Worm (Caenorhabditis elegans): Measurements from ENCODE around the gene pssy-2.

Gene pssy-2

ce11 chrIII:13461535-13461934, 10.1 kb upstream of the pssy-2 start:
- TF ChIP-seq ceh-28 (tag; optimal IDR thresholded peaks at IDR 0.05) (no peak), tra-1 (GFP tag; IDR thresholded peaks at IDR 0.05) (no peak), egl-27 (tag; optimal IDR thresholded peaks at IDR 0.05) (no peak), madf-5 (GFP tag; IDR thresholded peaks at IDR 0.05) (no peak), fos-1 (tag; optimal IDR thresholded peaks at IDR 0.05) (no peak), spr-3 (GFP tag; optimal IDR thresholded peaks at IDR 0.05) (no peak)

- TF ChIP-seq ceh-20 (GFP tag; IDR thresholded peaks at IDR 0.05) (no peak), ztf-11 (tag; optimal IDR thresholded peaks at IDR 0.05) (no peak), nhr-10 (tag; optimal IDR thresholded peaks at IDR 0.05) (no peak), skn-1 (tag; optimal IDR thresholded peaks at IDR 0.05) (no peak), snpc-4 (tag; optimal IDR thresholded peaks at IDR 0.05) (no peak), egl-27 (tag; optimal IDR thresholded peaks at IDR 0.05) (no peak), rbr-2 (tag; optimal IDR thresholded peaks at IDR 0.05) (no peak), fkh-10 (GFP tag; optimal IDR thresholded peaks at IDR 0.05) (no peak), daf-8 (GFP tag; IDR thresholded peaks at IDR 0.05) (no peak), ceh-28 (tag; optimal IDR thresholded peaks at IDR 0.05) (no peak), Y75B8A.6 (GFP tag; IDR thresholded peaks at IDR 0.05) (no peak), zip-2 (tag; optimal IDR thresholded peaks at IDR 0.05) (no peak), nhr-11 (tag; optimal IDR thresholded peaks at IDR 0.05) (no peak), saeg-2 (GFP tag; IDR thresholded peaks at IDR 0.05) (no peak), jun-1 (tag; optimal IDR thresholded peaks at IDR 0.05) (no peak)
These were observed 9.4 kb upstream of the pssy-2 start, which contains the start of the genes abcf-2 and T27E9.2 for ce11 chrIII:13462138-13462634. Gene abcf-2 (minus strand): TSS chrIII:13462238. Gene T27E9.2 (minus strand): TSS chrIII:13462584.

ce11 chrIII:13462965-13463783, 8.4 kb upstream of the pssy-2 start, which contains the start of gene ant-1.1:
Gene ant-1.1 (plus strand): TSS chrIII:13463163.
- TF ChIP-seq Y105C5A.15 (GFP tag; IDR thresholded peaks at IDR 0.05) (no peak), T26A8.4 (GFP tag; IDR thresholded peaks at IDR 0.05) (peak; percentile 94), lin-38 (GFP tag; IDR thresholded peaks at IDR 0.05) (peak; percentile 89), zfp-3 (GFP tag; conservative IDR thresholded peaks at IDR 0.05) (peak; percentile 91), hlh-30 (tag; optimal IDR thresholded peaks at IDR 0.05; ENCODE audit: insufficient read depth) (peak; percentile 91), spr-1 (tag; optimal IDR thresholded peaks at IDR 0.05) (peak; percentile 76), php-3 (GFP tag; IDR thresholded peaks at IDR 0.05) (0 out of 2 replicates have a peak, but pooled peaks have one; percentile 36), jun-1 (tag; optimal IDR thresholded peaks at IDR 0.05) (peak; percentile 47), lin-39 (tag; optimal IDR thresholded peaks at IDR 0.05) (no peak), pha-4 (GFP tag; IDR thresholded peaks at IDR 0.05) (peak; percentile 83), pha-4 (tag; optimal IDR thresholded peaks at IDR 0.05) (no peak), snpc-1.2 (GFP tag; IDR thresholded peaks at IDR 0.05) (0 out of 2 replicates have a peak, but pooled peaks have one; percentile 43), nhr-48 (tag; optimal IDR thresholded peaks at IDR 0.05) (peak; percentile 63), F37D6.2 (tag; optimal IDR thresholded peaks at IDR 0.05) (peak; percentile 85), saeg-2 (GFP tag; IDR thresholded peaks at IDR 0.05) (peak; percentile 86), daf-19 (GFP tag; conservative IDR thresholded peaks at IDR 0.05) (peak; percentile 71), zag-1 (tag; optimal IDR thresholded peaks at IDR 0.05) (no peak), ces-1 (GFP tag; optimal IDR thresholded peaks at IDR 0.05) (no peak), zfp-2 (tag; optimal IDR thresholded peaks at IDR 0.05) (peak; percentile 98), nhr-111 (GFP tag; optimal IDR thresholded peaks at IDR 0.05) (no peak), ceh-62 (tag; optimal IDR thresholded peaks at IDR 0.05) (no peak), lin-1 (GFP tag; IDR thresholded peaks at IDR 0.05) (peak; percentile 45; the same call in 1 of the 2 replicates), Y5F2A.4 (GFP tag; optimal IDR thresholded peaks at IDR 0.05) (no peak), nhr-77 (tag; optimal IDR thresholded peaks at IDR 0.05) (peak; percentile 84), cey-2 (tag; optimal IDR thresholded peaks at IDR 0.05; ENCODE audit: borderline replicate concordance, insufficient read depth) (no peak), dve-1 (tag; optimal IDR thresholded peaks at IDR 0.05; ENCODE audit: insufficient read depth) (peak; percentile 93), daf-8 (GFP tag; IDR thresholded peaks at IDR 0.05) (no peak), nhr-76 (tag; optimal IDR thresholded peaks at IDR 0.05) (no peak), hmg-1.1 (GFP tag; IDR thresholded peaks at IDR 0.05) (peak; percentile 92), arid-1 (GFP tag; conservative IDR thresholded peaks at IDR 0.05) (peak; percentile 90), pqm-1 (tag; optimal IDR thresholded peaks at IDR 0.05) (peak; percentile 21)
